Worm (Caenorhabditis elegans): Measurements from ENCODE around the gene Y6E2A.10.

- no peak for TF ChIP-seq ces-1 (GFP tag; optimal IDR thresholded peaks at IDR 0.05)
- no peak for TF ChIP-seq snpc-4 (tag; optimal IDR thresholded peaks at IDR 0.05)
- no peak for TF ChIP-seq blmp-1 (tag; optimal IDR thresholded peaks at IDR 0.05)
These were observed 40.4 kb downstream of the Y6E2A.10 start, which contains the start of gene nhr-268 for ce11 chrV:15689952-15690351.

All from whole organism, mixed stage, embryonic.